Worm (Caenorhabditis elegans): ENCODE measurements around the gene ttr-19.

The ttr-19 gene

DNA sequence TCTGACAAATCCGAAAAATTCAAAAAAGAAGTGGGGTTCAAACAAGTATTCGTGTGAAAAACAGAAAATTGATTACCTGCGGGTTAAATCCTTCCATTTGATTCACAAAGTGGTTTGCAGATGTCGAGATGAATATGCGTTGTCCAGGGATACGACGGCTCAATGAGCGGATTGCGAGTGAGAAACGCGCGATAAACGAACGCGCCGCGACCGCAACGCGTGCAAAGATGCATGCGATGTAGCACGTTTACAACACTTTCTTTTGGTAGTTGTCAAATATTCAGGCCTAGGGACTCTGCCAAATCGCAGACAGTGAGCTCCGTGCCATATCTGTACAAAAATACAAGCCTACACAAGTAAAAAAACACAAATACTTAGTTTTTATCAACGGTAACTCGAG lies 11.4 kb upstream of the ttr-19 start, which contains the start of gene fubl-1:
Gene fubl-1, minus strand, starts transcription at position 202 of the 400 bp plus-strand sequence.
- TF ChIP-seq vab-7 (GFP tag; IDR thresholded peaks at IDR 0.05) (peak; percentile 39; the same call in 1 of the 2 replicates), unc-62 (GFP tag; optimal IDR thresholded peaks at IDR 0.05 in 1 of 2) (peak in 1 of 2 experiments; percentile 28), unc-62 (tag; optimal IDR thresholded peaks at IDR 0.05) (no peak), nhr-28 (tag; optimal IDR thresholded peaks at IDR 0.05) (no peak), T20F7.1 (GFP tag; optimal IDR thresholded peaks at IDR 0.05) (no peak), ama-1 (optimal IDR thresholded peaks at IDR 0.05) (peak; percentile 75), tra-1 (GFP tag; IDR thresholded peaks at IDR 0.05) (no peak), mes-2 (tag; optimal IDR thresholded peaks at IDR 0.05; ENCODE audit: poor library complexity, severe bottlenecking) (peak; percentile 56), arid-1 (GFP tag; conservative IDR thresholded peaks at IDR 0.05) (no peak), dpl-1 (GFP tag; optimal IDR thresholded peaks at IDR 0.05) (peak; percentile 14), hlh-11 (tag; optimal IDR thresholded peaks at IDR 0.05) (no peak), lin-38 (GFP tag; IDR thresholded peaks at IDR 0.05) (peak; percentile 70), ceh-44 (GFP tag; IDR thresholded peaks at IDR 0.05) (no peak), lsy-2 (tag; optimal IDR thresholded peaks at IDR 0.05) (peak in 1 of 2 experiments; percentile 19), lin-39 (tag; optimal IDR thresholded peaks at IDR 0.05) (no peak), aha-1 (tag) (peak; percentile 82), nhr-77 (tag; optimal IDR thresholded peaks at IDR 0.05) (no peak), Y48G9A.11 (GFP tag; IDR thresholded peaks at IDR 0.05) (peak; percentile 40; the same call in 1 of the 2 replicates), unc-130 (GFP tag; optimal IDR thresholded peaks at IDR 0.05) (no peak), F37D6.2 (tag; optimal IDR thresholded peaks at IDR 0.05) (no peak), ceh-82 (tag; optimal IDR thresholded peaks at IDR 0.05) (no peak), zfp-3 (GFP tag; conservative IDR thresholded peaks at IDR 0.05) (no peak)

DNA sequence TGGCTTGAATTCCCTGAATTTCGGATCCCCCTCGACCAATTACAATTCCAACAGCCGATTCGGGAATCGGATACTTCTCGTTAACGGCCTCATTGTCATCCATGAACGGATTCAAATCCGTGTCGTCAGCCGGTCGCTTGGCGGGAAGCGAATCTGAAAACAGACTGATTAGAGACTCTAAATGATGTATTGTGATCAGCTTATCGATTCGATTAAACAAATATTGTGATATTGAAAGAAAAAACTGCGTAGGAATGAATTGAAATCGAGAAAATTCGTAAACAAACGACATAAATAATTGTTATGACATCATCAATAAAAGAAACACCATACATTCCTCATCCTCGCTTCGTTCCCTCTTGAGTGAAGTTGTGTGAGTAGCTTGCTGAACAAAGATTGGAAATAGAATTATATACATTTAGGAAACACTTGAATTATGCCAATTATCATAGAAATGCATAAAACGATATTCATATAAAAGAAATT lies 10.8 kb upstream of the ttr-19 start:
- TF ChIP-seq mxl-3 (GFP tag; optimal IDR thresholded peaks at IDR 0.05) (no peak), nhr-6 (tag; optimal IDR thresholded peaks at IDR 0.05) (no peak), Y5F2A.4 (GFP tag; optimal IDR thresholded peaks at IDR 0.05) (peak; percentile 18), Y48G9A.11 (GFP tag; IDR thresholded peaks at IDR 0.05) (0 out of 2 replicates have a peak, but pooled peaks have one; percentile 23), mdt-29 (GFP tag; IDR thresholded peaks at IDR 0.05) (peak; percentile 33; the same call in 1 of the 2 replicates), F49E8.2 (tag; optimal IDR thresholded peaks at IDR 0.05; ENCODE audit: borderline replicate concordance) (peak; percentile 48), ceh-28 (tag; optimal IDR thresholded peaks at IDR 0.05) (no peak), ceh-32 (tag; optimal IDR thresholded peaks at IDR 0.05; ENCODE audit: poor library complexity) (no peak), sdz-12 (GFP tag; optimal IDR thresholded peaks at IDR 0.05) (peak; percentile 55), nhr-41 (GFP tag; IDR thresholded peaks at IDR 0.05) (no peak), daf-8 (GFP tag; IDR thresholded peaks at IDR 0.05) (no peak), arid-1 (GFP tag; conservative IDR thresholded peaks at IDR 0.05) (0 out of 2 replicates have a peak, but pooled peaks have one; percentile 6), vab-7 (GFP tag; IDR thresholded peaks at IDR 0.05) (no peak), pqm-1 (tag; optimal IDR thresholded peaks at IDR 0.05) (no peak), ama-1 (optimal IDR thresholded peaks at IDR 0.05) (peak; percentile 87), lin-38 (GFP tag; IDR thresholded peaks at IDR 0.05) (peak; percentile 67), ceh-82 (tag; optimal IDR thresholded peaks at IDR 0.05) (no peak), daf-19 (GFP tag; conservative IDR thresholded peaks at IDR 0.05) (peak; percentile 32; the same call in 1 of the 2 replicates), T26A8.4 (GFP tag; IDR thresholded peaks at IDR 0.05) (no peak), mes-2 (tag; optimal IDR thresholded peaks at IDR 0.05; ENCODE audit: poor library complexity, severe bottlenecking) (peak; percentile 3), ctbp-1 (GFP tag; IDR thresholded peaks at IDR 0.05) (0 out of 2 replicates have a peak, but pooled peaks have one; percentile 49), unc-130 (GFP tag; optimal IDR thresholded peaks at IDR 0.05) (peak; percentile 42), pha-4 (GFP tag; IDR thresholded peaks at IDR 0.05) (peak; percentile 50; the same call in 1 of the 2 replicates), pha-4 (tag; optimal IDR thresholded peaks at IDR 0.05) (no peak), Y75B8A.6 (GFP tag; IDR thresholded peaks at IDR 0.05) (0 out of 2 replicates have a peak, but pooled peaks have one; percentile 79), madf-9 (GFP tag; conservative IDR thresholded peaks at IDR 0.05) (no peak)

All from whole organism, L4 larva.